Fruit fly (Drosophila melanogaster) whole organism, wandering third instar larva: Measurements from ENCODE around the gene CG42813.

Experiments used
- CG32264 ChIP-seq: fragments of 200-800 bp; sonication (Bioruptor generic); optimal IDR thresholded peaks from 2 replicates; lab custom pipeline; 2016; ENCODE audit warnings: missing biosample characterization, missing genetic modification characterization
- CG9705 ChIP-seq: fragments of 200-800 bp; sonication (Bioruptor generic); optimal IDR thresholded peaks from 2 replicates; lab custom pipeline; 2018; ENCODE audit warnings: missing biosample characterization, mild to moderate bottlenecking, missing genetic modification characterization
- Dif ChIP-seq: fragments of 200-275, 200-300 bp; sonication (Bioruptor generic); optimal IDR thresholded peaks from 2 replicates; lab custom pipeline; 2018; ENCODE audit warnings: missing biosample characterization, missing genetic modification characterization; ENCODE audit not compliant: partially characterized antibody
- GATAd ChIP-seq: sonication (Bioruptor generic); optimal IDR thresholded peaks from 2 replicates; lab custom pipeline; 2016; ENCODE audit warnings: missing biosample characterization, missing genetic modification characterization
- Hnf4 ChIP-seq: fragments of 200-800 bp; sonication (Bioruptor generic); optimal IDR thresholded peaks from 2 replicates; lab custom pipeline; 2016; ENCODE audit warnings: missing biosample characterization, mild to moderate bottlenecking, missing genetic modification characterization
- Hr78 ChIP-seq: fragments of >200 bp; optimal IDR thresholded peaks from 2 replicates; lab custom pipeline; 2017; ENCODE audit warnings: missing biosample characterization, missing genetic modification characterization
- Hr83 ChIP-seq: fragments of 200-300 bp; sonication (Bioruptor generic); optimal IDR thresholded peaks from 2 replicates; lab custom pipeline; 2016; ENCODE audit warnings: missing biosample characterization, mild to moderate bottlenecking, missing genetic modification characterization, moderate library complexity; ENCODE audit not compliant: poor library complexity, severe bottlenecking
- Jra ChIP-seq: sonication (Bioruptor generic); optimal IDR thresholded peaks from 2 replicates; lab custom pipeline; 2016; ENCODE audit warnings: missing biosample characterization, missing genetic modification characterization
- Mio ChIP-seq: sonication (Bioruptor generic); optimal IDR thresholded peaks from 2 replicates; lab custom pipeline; 2016; ENCODE audit warnings: missing biosample characterization, missing genetic modification characterization
- Myc ChIP-seq: fragments of >200 bp; optimal IDR thresholded peaks from 2 replicates; lab custom pipeline; 2017
- N ChIP-seq: fragments of >200 bp; optimal IDR thresholded peaks from 2 replicates; lab custom pipeline; 2018; ENCODE audit warnings: missing biosample characterization, missing external identifiers, missing genetic modification characterization
- Rel ChIP-seq, 2 experiments: fragments of 200-800 bp; sonication (Bioruptor generic) in 1 of 2; optimal IDR thresholded peaks; 2 replicates in 1 of 2; 3 replicates in 1 of 2; lab custom pipeline; 2016 to 2019; ENCODE audit warnings: mild to moderate bottlenecking in 2 of 2, missing biosample characterization in 2 of 2, missing genetic modification characterization in 2 of 2, moderate library complexity in 1 of 2
- Vsx2 ChIP-seq: fragments of 200-300, 225-300 bp; sonication (Bioruptor generic); optimal IDR thresholded peaks from 2 replicates; lab custom pipeline; 2018; ENCODE audit warnings: missing biosample characterization, missing genetic modification characterization; ENCODE audit not compliant: partially characterized antibody
- dl ChIP-seq, 2 experiments: fragments of 175-275, 200-275 bp in 1 of 2; fragments of 200-275 bp in 1 of 2; sonication (Bioruptor generic); optimal IDR thresholded peaks; lab custom pipeline; 2018; ENCODE audit warnings: mild to moderate bottlenecking in 2 of 2, missing biosample characterization in 2 of 2, missing genetic modification characterization in 2 of 2, moderate library complexity in 2 of 2; ENCODE audit not compliant: partially characterized antibody in 2 of 2, insufficient read depth in 1 of 2
- dmrt93B ChIP-seq: fragments of 200-800 bp; sonication (Bioruptor generic); optimal IDR thresholded peaks from 2 replicates; lab custom pipeline; 2018; ENCODE audit warnings: missing biosample characterization, mild to moderate bottlenecking, missing genetic modification characterization
- dsf ChIP-seq: sonication (Bioruptor generic); optimal IDR thresholded peaks from 2 replicates; lab custom pipeline; 2016; ENCODE audit warnings: missing biosample characterization, missing genetic modification characterization, borderline replicate concordance
- foxo ChIP-seq, 2 experiments: fragments of 200-800 bp; sonication (Bioruptor generic); optimal IDR thresholded peaks; 2 replicates in 1 of 2; 3 replicates in 1 of 2; lab custom pipeline; 2016 to 2017; ENCODE audit warnings: missing biosample characterization in 2 of 2, missing genetic modification characterization in 2 of 2
- fru ChIP-seq: fragments of 200-800 bp; sonication (Bioruptor generic); optimal IDR thresholded peaks from 3 replicates; lab custom pipeline; 2016; ENCODE audit warnings: missing biosample characterization, mild to moderate bottlenecking, missing genetic modification characterization
- h ChIP-seq: fragments of 200-800 bp; sonication (Bioruptor generic); optimal IDR thresholded peaks from 3 replicates; lab custom pipeline; 2016; ENCODE audit warnings: missing biosample characterization, mild to moderate bottlenecking, missing genetic modification characterization
- jim ChIP-seq: fragments of 175-275, 200-325 bp; sonication (Bioruptor generic); optimal IDR thresholded peaks from 2 replicates; lab custom pipeline; 2016; ENCODE audit warnings: missing biosample characterization, mild to moderate bottlenecking, missing genetic modification characterization
- lola ChIP-seq: fragments of >200 bp; optimal IDR thresholded peaks from 2 replicates; lab custom pipeline; 2017; ENCODE audit warnings: missing biosample characterization, missing genetic modification characterization
- pan ChIP-seq: fragments of >200 bp; optimal IDR thresholded peaks from 2 replicates; lab custom pipeline; 2017
- psq ChIP-seq: fragments of 200-800 bp; sonication (Bioruptor generic); optimal IDR thresholded peaks from 3 replicates; lab custom pipeline; 2017; ENCODE audit warnings: missing biosample characterization, mild to moderate bottlenecking, missing genetic modification characterization, moderate library complexity
- rgr ChIP-seq: fragments of 200-800 bp; sonication (Bioruptor generic); optimal IDR thresholded peaks from 3 replicates; lab custom pipeline; 2016; ENCODE audit warnings: missing biosample characterization, mild to moderate bottlenecking, missing genetic modification characterization
- sage ChIP-seq: fragments of 200-800 bp; sonication (Bioruptor generic); optimal IDR thresholded peaks from 2 replicates; lab custom pipeline; 2016; ENCODE audit warnings: missing biosample characterization, mild to moderate bottlenecking, missing genetic modification characterization
- sv ChIP-seq: fragments of 200-800 bp; sonication (Bioruptor generic); optimal IDR thresholded peaks from 3 replicates; lab custom pipeline; 2016; ENCODE audit warnings: missing biosample characterization, missing genetic modification characterization
- tai ChIP-seq: sonication (Bioruptor generic); optimal IDR thresholded peaks from 2 replicates; lab custom pipeline; 2016; ENCODE audit warnings: missing biosample characterization, missing genetic modification characterization
- usp ChIP-seq: fragments of >200 bp; optimal IDR thresholded peaks from 2 replicates; lab custom pipeline; 2017; ENCODE audit warnings: missing biosample characterization, missing genetic modification characterization
- woc ChIP-seq: sonication (Bioruptor generic); optimal IDR thresholded peaks from 2 replicates; lab custom pipeline; 2016; ENCODE audit warnings: missing biosample characterization, mild to moderate bottlenecking, missing genetic modification characterization

The CG42813 gene

DNA sequence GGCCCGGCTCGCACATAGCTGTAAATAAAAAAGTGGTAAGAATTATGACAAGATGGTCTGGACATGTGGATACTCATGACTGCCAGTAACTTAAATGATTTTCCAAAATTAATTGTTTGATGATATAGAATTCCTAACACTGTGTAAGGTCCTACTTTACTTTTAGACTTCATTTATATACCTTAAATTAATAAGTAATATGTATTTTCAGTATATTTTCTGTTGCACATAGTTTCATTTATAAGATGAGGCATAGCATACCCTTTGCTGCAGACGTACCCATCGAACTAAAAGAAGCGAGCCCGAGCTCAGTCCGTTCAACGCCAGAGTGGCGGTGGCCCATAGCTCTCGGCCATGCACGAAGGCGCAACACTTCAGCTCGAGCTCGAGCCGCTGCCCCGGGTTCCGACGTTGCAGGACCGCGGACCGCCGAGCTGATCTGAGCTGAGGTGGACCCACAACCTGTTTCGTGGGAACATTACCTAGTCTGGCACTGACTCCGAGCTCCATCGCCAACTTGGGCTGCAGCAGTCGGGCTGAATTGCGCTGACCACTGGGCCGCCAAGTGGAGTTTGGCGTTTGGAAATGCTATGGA is 10.8 kb downstream of the CG42813 start (continued):
- TF ChIP-seq dsf (GFP tag; lab: Kevin White, UChicago) = no peak
- TF ChIP-seq, all 38 proteins: peak for 17

DNA sequence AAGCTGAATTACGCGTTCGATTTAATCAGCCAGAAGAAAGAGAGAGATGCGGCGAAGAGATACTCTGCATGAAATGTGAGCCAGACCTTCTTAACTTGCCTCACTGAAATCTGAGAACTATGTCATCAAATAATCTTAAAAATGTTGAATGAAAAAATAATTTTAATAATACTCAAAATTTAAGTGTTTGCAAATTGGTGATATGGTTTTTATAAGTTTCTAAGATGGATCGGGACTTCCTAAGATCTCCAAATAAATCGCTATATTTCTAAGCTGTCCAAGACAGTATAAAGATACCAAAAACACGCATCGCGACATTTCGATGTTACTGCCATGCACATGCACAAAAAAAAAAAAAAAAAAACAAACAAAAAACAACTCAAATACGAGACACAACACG is 13.4 kb downstream of the CG42813 start:
- TF ChIP-seq dl (GFP tag; optimal IDR thresholded peaks at IDR 0.05; lab: Kevin White, UChicago; ENCODE audit: insufficient read depth in 1 of 2, partially characterized antibody in 2 of 2) = no peak
- TF ChIP-seq Vsx2 (GFP tag; lab: Kevin White, UChicago) = no peak
- TF ChIP-seq woc (GFP tag; lab: Kevin White, UChicago) = peak; percentile 47
- TF ChIP-seq Hr78 (GFP tag; lab: Kevin White, UChicago) = no peak
- TF ChIP-seq Jra (GFP tag; lab: Kevin White, UChicago) = no peak
- peak; percentile 6 for TF ChIP-seq dmrt93B
- TF ChIP-seq dsf (GFP tag; lab: Kevin White, UChicago) = no peak
- TF ChIP-seq Hnf4 (GFP tag; lab: Kevin White, UChicago) = no peak
- TF ChIP-seq fru (GFP tag; lab: Kevin White, UChicago) = no peak
- TF ChIP-seq Dif = no peak
- no peak for TF ChIP-seq psq (GFP tag; lab: Kevin White, UChicago)
- TF ChIP-seq CG9705 (GFP tag; lab: Kevin White, UChicago) = no peak
- TF ChIP-seq h = peak; percentile 0

DNA sequence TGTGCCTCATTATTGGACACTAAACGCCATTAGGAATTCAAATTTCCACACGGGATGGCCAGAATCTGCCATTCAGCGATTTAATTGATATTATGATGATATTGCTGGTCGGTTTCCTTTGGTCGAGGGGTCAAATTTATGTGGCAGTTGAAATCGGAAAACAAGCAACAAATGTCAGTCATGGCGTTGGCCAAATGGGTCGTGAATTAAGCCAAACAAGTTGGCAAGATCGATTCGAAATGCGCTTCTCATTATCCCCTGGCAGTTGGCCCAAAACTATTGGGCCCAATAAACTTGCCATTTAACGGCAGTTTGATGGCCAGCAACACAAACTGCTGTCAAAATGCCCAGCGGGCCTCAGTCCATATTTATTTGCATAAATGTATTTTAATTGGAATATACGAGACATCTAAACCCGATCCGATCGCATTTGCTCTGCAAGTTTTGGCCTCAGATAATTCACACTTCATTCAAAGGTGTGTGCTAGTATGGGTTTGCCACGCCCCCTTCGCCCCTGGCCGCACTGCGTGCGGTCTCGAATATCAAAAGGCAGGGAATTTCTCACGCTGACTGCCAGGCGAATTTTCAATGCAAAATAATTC is 15.3 kb downstream of the CG42813 start:
- no peak for TF ChIP-seq GATAd
- no peak for TF ChIP-seq Hnf4 (GFP tag; lab: Kevin White, UChicago)
- no peak for TF ChIP-seq sage (GFP tag; lab: Kevin White, UChicago)
- no peak for TF ChIP-seq CG32264
- TF ChIP-seq psq (GFP tag; lab: Kevin White, UChicago) = no peak
- TF ChIP-seq jim = no peak
- no peak for TF ChIP-seq N (GFP tag; lab: Kevin White, UChicago)
- TF ChIP-seq dsf (GFP tag; lab: Kevin White, UChicago) = no peak
- TF ChIP-seq Rel (GFP tag; optimal IDR thresholded peaks at IDR 0.05; lab: Kevin White, UChicago) = no peak
- no peak for TF ChIP-seq Rel (tag; optimal IDR thresholded peaks at IDR 0.05; lab: Kevin White, UChicago)
- TF ChIP-seq sv (GFP tag; lab: Kevin White, UChicago) = no peak
- no peak for TF ChIP-seq rgr (GFP tag; lab: Kevin White, UChicago)
- TF ChIP-seq foxo (GFP tag; optimal IDR thresholded peaks at IDR 0.05; lab: Kevin White, UChicago) = no peak
- TF ChIP-seq Hr83 = no peak
- no peak for TF ChIP-seq dl (GFP tag; optimal IDR thresholded peaks at IDR 0.05; lab: Kevin White, UChicago; ENCODE audit: insufficient read depth in 1 of 2, partially characterized antibody in 2 of 2)
- no peak for TF ChIP-seq fru (GFP tag; lab: Kevin White, UChicago)
- TF ChIP-seq tai (GFP tag; lab: Kevin White, UChicago) = no peak
- no peak for TF ChIP-seq Mio (GFP tag; lab: Kevin White, UChicago)
- no peak for TF ChIP-seq dmrt93B
- no peak for TF ChIP-seq woc (GFP tag; lab: Kevin White, UChicago)
- TF ChIP-seq, all 38 proteins: peak for 0

DNA sequence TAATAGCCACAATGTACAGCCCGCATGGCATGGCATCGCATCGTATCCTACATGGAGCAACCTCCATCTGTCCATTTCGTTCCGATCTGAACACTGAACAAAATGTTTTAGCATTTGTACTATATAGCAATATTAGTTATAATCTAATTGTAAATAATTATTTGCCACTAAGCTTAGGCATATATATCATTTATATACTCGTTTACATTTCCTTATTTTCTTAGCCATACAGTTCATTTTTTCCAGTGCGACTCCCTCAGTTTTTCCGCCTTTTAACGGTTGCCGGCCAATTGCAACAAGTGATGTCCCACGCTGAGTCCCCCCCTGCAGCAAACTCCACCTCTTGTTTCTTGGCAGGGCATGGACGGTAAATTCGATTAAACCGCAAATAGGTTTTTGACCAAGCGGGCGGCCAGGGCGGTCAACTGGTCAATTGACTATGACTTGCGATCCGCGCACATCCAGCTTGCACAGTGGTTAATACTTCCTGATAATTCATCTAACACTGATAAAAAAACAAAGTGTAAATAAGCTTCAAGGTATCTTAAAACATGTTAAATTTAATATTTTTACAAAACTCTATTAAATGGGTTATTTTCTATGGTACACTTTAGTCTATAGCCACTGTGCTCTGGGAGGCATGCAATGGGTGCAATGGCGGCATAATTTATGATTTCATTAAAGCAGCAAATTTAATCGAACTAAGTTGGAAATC is 18.6 kb downstream of the CG42813 start:
- no peak for TF ChIP-seq Hr83
- TF ChIP-seq Myc (lab: Kevin White, UChicago) = no peak
- TF ChIP-seq psq (GFP tag; lab: Kevin White, UChicago) = no peak
- TF ChIP-seq usp (GFP tag; lab: Kevin White, UChicago) = no peak
- no peak for TF ChIP-seq GATAd
- TF ChIP-seq Hr78 (GFP tag; lab: Kevin White, UChicago) = no peak
- no peak for TF ChIP-seq CG32264
- no peak for TF ChIP-seq fru (GFP tag; lab: Kevin White, UChicago)
- TF ChIP-seq Mio (GFP tag; lab: Kevin White, UChicago) = no peak
- TF ChIP-seq pan (lab: Kevin White, UChicago) = no peak
- TF ChIP-seq lola (GFP tag; lab: Kevin White, UChicago) = no peak
- TF ChIP-seq h = no peak
- no peak for TF ChIP-seq dsf (GFP tag; lab: Kevin White, UChicago)
- no peak for TF ChIP-seq Vsx2 (GFP tag; lab: Kevin White, UChicago)
